Fruit fly (Drosophila melanogaster): ENCODE data around the gene CG42693.

CG42693 gene

DNA sequence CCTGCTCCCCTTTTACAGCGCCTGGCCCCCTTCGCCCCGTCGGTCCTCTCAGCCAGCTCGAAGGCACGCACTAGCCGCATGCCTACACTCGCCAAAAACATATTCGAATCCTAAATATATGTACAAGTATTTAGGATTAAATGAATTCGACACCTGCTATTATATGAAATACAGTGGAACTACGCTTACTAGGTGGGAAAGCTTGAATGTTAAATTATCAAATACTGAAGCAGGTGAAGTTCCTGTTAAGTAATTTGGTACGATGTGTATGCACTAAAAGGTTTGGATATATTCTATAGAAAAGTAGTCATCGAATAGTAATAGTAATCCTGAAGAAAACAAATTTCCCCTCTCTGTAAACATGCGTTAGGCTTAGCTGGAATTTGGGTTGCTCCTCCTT lies 18.4 kb downstream of the CG42693 start:
- no peak for TF ChIP-seq CG17801 (GFP tag; optimal IDR thresholded peaks at IDR 0.05; ENCODE audit: partially characterized antibody)

DNA sequence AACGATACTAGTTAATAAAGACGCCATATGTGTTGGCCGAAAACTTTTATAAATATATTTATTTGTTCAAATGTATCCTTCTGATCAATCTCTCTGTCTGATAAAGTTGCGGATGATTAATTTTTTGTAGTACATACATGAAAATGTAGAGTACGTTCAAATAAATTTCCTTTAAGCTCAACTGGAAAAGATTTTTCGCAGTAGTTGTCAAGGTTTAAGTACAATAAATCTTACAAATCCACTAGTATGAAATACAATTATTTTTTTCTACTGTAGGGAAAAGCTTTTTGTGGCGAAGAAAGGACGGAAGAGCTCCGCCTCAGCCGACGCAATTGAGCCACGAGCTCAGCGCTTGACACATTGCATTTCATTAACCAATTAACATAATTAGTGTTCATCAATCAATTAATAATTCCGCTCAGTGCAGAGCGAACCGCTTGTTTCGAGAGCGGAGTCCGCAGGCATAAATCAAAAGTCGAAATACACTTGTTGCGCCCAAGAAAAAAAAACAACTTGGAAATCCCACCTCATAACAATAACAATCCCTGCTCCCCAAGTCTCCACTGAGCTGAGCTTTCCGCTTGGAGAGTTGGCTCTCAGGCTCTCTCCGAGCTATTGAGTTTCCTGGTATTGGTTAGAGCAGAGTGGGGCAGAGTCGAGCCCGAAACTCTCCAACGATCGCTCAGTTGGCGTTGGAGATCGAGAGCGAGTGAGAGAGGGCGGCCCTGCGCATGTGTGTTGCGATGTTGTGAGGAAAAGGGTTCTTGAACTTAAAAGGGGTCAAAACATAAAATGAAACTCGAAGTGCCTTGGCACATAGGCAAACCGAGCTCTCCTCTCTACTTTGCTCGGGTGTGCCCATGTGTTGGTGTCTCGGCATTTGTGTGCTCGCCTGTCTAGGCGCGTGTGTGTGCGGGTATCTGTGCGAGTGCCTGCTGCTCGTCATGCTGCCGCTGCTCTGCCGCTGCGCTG lies 19.2 kb downstream of the CG42693 start:
- no peak for TF ChIP-seq CG17801 (GFP tag; optimal IDR thresholded peaks at IDR 0.05; ENCODE audit: partially characterized antibody)

DNA sequence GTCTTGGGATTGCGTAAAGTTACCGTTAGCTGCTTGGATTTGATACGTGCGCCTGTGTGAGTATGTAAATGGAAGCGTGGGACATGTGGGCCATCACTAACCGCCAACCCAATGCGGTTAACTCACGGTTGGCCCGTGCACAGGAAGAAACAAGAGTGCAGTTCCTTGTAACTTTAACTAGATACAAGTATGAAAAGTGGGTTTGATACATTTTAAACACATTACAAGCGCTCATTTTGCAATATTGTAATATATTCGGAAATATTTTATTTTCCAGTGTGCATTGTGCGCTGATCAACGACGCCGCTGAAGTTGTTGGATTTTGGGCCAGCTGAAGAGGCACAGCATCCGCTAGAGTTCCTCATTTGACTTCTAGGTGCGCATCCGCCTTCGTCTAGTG lies 20.4 kb downstream of the CG42693 start:
- no peak for TF ChIP-seq CG17801 (GFP tag; optimal IDR thresholded peaks at IDR 0.05; ENCODE audit: partially characterized antibody)

DNA sequence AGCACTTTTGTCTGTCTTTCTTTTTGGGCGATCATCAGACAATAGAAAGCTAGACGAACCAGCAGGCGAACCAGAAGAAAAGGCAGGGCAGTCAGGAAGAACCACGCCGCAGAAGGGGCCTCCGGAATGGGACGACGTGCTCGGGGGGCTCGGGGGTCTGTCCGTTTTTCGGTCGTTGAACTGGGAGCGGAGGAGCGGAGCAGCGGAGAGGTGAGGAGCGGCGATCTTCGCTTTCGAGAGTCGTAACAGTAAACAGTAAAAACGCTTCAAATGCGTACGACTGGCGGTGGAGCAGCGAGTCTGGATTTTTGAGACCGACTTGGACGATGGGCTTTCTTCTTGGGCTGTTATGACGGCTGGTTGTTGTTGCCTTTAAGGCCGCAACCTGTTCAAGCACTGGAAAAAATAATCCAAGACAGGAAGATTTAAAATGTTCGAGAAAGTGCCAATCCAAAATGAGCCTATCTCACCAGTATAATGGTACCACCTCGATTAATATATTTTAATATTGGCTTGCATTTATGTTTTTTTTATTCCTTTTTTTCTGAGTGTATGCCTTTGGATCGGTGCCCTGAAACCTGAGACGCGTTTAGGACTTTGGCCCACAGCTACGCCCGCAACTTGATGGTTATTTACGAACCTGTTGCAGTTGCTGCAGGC lies 21.3 kb downstream of the CG42693 start:
- peak; percentile 32 for TF ChIP-seq CG17801 (GFP tag; optimal IDR thresholded peaks at IDR 0.05; ENCODE audit: partially characterized antibody)

DNA sequence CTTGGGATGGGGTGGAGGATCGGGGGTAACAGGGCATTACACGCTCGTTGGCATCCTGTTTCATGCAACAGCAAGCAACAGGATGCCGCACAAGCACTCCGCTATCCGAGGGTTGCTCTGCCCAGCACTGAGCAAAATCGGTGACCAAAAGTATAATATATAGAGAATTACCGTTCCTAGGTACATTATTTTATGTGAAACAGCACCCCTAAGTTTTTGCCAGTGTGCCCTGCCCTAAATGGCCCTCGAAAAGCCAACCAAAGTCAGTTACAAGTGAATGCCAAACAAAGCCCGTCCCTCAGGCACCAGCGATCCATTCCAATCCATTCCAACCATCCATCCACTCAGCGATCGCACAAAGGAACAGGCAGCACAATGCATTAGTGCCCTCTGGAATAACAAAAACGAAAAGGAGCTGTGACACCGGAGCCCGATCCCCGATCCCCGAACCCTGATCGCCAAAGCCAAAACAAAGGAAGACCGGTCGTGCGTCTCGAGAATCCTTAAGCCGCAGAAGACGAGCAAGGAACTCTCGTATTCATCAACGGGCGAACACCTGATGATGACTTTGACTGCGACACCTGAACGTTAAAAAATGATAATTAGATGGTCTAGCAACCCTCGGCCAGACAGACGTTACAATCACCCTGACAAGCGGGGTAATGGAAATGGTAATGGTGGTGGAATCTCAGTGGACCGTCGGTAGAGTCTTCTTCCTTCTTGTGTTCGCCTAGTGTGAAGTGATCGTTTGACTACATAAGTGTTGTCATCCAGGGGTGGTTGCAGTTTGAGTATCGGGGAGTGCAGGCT lies 24.9 kb downstream of the CG42693 start:
- TF ChIP-seq CG17801 (GFP tag; optimal IDR thresholded peaks at IDR 0.05; ENCODE audit: partially characterized antibody) = no peak

DNA sequence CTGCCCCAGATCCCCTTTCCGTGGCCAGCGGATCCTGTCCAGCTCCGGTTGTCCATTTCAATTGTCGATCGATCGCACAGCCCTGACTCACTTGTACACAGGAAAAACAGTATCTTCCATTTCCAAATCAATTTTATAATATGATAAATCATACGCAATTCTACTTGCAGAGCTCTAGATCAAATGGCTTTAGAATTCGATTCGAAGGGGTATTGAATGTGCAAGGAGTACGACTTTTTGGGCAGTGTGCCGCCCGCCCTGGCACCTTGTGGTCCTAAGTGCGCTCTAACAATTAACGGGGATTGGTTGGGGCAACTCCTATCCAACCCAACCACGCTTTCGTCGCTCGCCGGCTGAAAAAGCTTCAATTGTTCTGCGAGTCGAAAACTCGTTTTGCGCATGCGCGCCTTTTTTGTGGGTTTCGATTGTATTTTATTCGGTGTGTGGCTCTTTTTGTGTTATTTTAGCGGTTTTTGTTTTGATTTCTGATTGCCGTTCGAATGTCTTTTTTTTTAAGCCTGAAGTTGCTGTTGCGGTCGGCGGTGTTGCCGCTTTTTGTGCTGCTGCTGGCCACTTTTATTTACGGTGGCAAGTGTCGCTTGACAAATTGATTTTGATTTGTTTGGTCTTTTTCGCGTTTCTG lies 25.9 kb downstream of the CG42693 start:
- no peak for TF ChIP-seq CG17801 (GFP tag; optimal IDR thresholded peaks at IDR 0.05; ENCODE audit: partially characterized antibody)

DNA sequence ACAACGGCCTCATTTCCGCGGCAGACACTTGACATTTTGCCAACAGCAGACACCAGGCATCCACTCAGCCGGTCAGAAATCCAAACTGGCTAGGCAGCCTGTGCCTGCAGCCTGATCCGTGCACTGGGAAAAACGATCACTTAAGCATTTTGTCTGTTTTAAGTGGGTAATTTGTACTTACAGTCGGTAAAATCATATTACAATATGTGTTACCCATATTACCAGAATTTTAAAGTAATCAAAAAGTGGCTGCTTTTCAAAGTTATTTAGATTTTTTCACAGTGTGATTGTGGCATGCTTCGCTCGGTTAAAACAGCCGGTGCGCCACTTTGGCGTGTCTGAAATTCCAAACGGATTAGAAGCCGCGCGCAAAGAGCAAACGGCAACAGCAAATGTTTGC lies 27.4 kb downstream of the CG42693 start:
- no peak for TF ChIP-seq CG17801 (GFP tag; optimal IDR thresholded peaks at IDR 0.05; ENCODE audit: partially characterized antibody)

DNA sequence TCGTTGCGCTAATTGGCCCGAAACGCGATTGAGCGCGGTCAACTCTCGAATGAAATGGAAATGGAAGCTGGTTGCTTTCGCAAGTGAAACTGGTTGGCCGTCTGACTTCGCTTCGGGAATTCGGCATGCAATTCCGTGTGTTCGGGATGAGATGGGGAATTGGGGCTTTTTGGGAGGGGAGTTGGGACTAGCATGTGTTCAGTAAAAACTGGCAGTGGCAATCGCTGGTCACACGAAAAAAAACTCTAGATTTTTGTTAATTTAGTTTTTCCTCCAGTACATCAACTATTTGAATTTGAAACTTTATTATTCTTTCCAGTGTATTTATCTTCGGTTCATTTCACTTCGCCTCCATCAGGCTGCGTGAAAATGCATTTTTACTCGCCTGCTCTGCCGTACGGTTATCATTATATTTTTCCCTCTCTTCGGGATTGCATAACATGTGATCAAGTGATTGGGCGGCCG lies 28.3 kb downstream of the CG42693 start, which contains the start of gene CG11550:
Gene CG11550 (minus strand): TSS at position 51 of the 465 bp plus-strand sequence.
- TF ChIP-seq CG17801 (GFP tag; optimal IDR thresholded peaks at IDR 0.05; ENCODE audit: partially characterized antibody) = no peak

DNA sequence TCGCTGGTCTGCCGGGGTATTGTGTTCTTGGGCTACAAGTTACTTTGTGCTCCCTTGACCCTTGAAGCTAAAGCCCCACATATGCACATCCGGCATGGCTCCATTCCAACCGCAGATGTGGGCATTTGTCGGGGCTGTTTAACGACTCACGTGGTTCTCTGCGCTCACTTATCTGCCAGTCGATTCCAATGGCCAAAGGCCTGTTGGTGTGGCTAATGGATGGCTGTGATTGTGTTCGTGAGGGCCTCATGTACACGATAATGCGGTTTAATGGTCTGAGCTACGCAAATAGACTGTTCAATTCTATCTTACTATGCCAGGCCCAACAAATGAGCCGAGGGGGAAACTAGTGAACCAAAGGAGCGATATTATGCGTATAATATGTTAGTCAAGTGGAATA lies 35.5 kb downstream of the CG42693 start:
- TF ChIP-seq CG17801 (GFP tag; optimal IDR thresholded peaks at IDR 0.05; ENCODE audit: partially characterized antibody) = no peak

DNA sequence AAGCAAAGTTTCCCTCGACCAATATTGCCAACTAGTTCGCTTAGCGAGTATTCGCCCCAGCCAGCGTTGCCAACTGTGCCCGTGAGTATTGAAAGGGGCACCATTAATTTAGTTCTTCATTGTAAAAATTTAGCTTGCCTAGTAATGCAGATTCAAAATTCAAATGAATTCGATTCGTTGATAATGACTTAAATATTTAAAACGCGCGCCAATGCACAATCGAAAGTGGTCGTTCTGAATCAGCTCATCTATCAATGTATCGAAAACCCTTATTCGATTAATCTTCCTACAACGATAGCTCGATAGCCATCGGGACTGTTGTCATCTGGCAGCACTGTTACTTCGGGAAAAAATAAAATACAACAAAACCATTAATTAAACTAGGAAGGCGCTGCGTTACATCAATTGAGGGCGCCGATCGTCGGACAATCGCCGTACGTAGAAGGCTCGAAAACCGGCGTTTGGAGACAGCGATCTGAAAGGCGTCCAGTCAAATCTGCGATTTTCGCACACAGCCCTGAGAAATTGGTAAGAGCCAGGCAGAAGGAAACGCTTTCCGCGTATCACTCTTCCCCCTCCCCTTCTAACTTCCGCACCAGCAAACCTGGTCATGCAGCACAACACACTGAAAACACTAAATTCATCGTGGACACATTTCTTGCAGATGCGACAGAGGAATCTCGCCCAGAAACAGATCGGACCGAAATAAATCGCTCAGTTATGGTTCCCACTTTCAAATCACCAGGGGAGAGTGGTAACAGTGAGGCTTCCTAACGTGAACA lies 38.8 kb downstream of the CG42693 start, which contains the start of gene Zmynd8:
Gene Zmynd8 (plus strand): TSS at position 313 of the 782 bp plus-strand sequence.
- TF ChIP-seq CG17801 (GFP tag; optimal IDR thresholded peaks at IDR 0.05; ENCODE audit: partially characterized antibody) = no peak

DNA sequence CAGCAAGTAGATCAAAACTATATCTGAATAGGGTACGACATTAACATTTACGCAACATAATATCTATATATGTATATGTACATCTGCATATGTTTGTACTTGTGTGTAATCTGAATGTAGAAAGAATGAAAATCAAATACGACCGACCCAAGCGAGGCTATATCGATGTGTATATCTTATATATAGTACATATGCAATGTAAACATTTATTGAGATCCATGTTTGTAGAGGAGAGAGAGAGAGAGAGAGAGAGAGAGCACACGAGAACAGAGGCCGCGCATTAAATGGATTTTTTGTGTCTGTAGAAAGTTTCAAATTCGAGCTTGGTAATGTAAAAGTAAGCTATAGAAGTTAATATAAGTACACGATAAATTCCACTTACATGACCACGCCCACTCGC lies 45.4 kb downstream of the CG42693 start:
- no peak for TF ChIP-seq CG17801 (GFP tag; optimal IDR thresholded peaks at IDR 0.05; ENCODE audit: partially characterized antibody)

All from ovary, adult (tissue).